Worm (Caenorhabditis elegans) whole organism, L2 larva: ENCODE measurements around the gene F36H5.14.

Experiments
- aly-2 ChIP-seq: fragments of 150-350 bp; optimal IDR thresholded peaks from 2 replicates; lab custom pipeline; 2014; ENCODE audit warnings: missing biosample characterization, missing genetic modification characterization
- blmp-1 ChIP-seq: sonication (generic microtip); optimal IDR thresholded peaks from 2 replicates; lab custom pipeline; 2017; ENCODE audit warnings: missing genetic modification characterization, mild to moderate bottlenecking, missing compliant biosample characterization, antibody characterized with exemption, moderate library complexity; ENCODE audit not compliant: insufficient read depth
- ceh-16 ChIP-seq: fragments of 150-350 bp; optimal IDR thresholded peaks from 2 replicates; lab custom pipeline; 2014; ENCODE audit warnings: missing biosample characterization, missing genetic modification characterization
- fos-1 ChIP-seq: fragments of 150-350 bp; optimal IDR thresholded peaks from 2 replicates; lab custom pipeline; 2014; ENCODE audit warnings: missing biosample characterization, missing genetic modification characterization
- lin-39 ChIP-seq: fragments of 150-350 bp; optimal IDR thresholded peaks from 2 replicates; lab custom pipeline; 2014; ENCODE audit warnings: missing biosample characterization, missing genetic modification reagents, missing genetic modification characterization
- nhr-12 ChIP-seq: fragments of 150-350 bp; optimal IDR thresholded peaks from 2 replicates; lab custom pipeline; 2014; ENCODE audit warnings: missing biosample characterization, missing genetic modification characterization
- nhr-21 ChIP-seq: fragments of 150-350 bp; optimal IDR thresholded peaks from 2 replicates; lab custom pipeline; 2014; ENCODE audit warnings: missing biosample characterization, missing genetic modification characterization
- nhr-237 ChIP-seq: fragments of 150-350 bp; optimal IDR thresholded peaks from 2 replicates; lab custom pipeline; 2014; ENCODE audit warnings: missing biosample characterization, missing genetic modification characterization
- sma-3 ChIP-seq: sonication (generic microtip); optimal IDR thresholded peaks from 2 replicates; lab custom pipeline; 2016; ENCODE audit warnings: missing genetic modification reagents, missing genetic modification characterization, missing compliant biosample characterization
- snpc-4 ChIP-seq: fragments of 150-350 bp; optimal IDR thresholded peaks from 2 replicates; lab custom pipeline; 2014; ENCODE audit warnings: missing biosample characterization, missing genetic modification characterization
- unc-39 ChIP-seq: fragments of 150-350 bp; optimal IDR thresholded peaks from 2 replicates; lab custom pipeline; 2014; ENCODE audit warnings: missing biosample characterization, missing genetic modification characterization
- ztf-11 ChIP-seq: sonication (generic microtip); optimal IDR thresholded peaks from 2 replicates; lab custom pipeline; 2017; ENCODE audit warnings: missing biosample characterization, missing genetic modification characterization
- ztf-4 ChIP-seq: fragments of 150-350 bp; optimal IDR thresholded peaks from 2 replicates; lab custom pipeline; 2014; ENCODE audit warnings: missing biosample characterization, missing genetic modification characterization

ce11 chrII:1763072-1763471 is 12.3 kb upstream of the F36H5.14 start, which contains the start of gene math-28:
- no peak for TF ChIP-seq sma-3 (GFP tag; lab: Kevin White, UChicago)
- no peak for TF ChIP-seq aly-2 (tag; lab: Kevin White, UChicago)
- no peak for TF ChIP-seq nhr-12 (tag; lab: Kevin White, UChicago)
- TF ChIP-seq snpc-4 (tag; lab: Kevin White, UChicago), result no peak
- TF ChIP-seq blmp-1 (tag; lab: Kevin White, UChicago), result no peak
- no peak for TF ChIP-seq nhr-237 (tag; lab: Kevin White, UChicago)
- no peak for TF ChIP-seq ztf-11 (tag; lab: Kevin White, UChicago)
- TF ChIP-seq unc-39, result no peak
- TF ChIP-seq ztf-4, result no peak
- TF ChIP-seq ceh-16 (tag; lab: Kevin White, UChicago), result no peak
- no peak for TF ChIP-seq nhr-21 (tag; lab: Kevin White, UChicago)
- TF ChIP-seq fos-1, result no peak
- TF ChIP-seq lin-39 (tag; lab: Kevin White, UChicago), result no peak
